Fruit fly (Drosophila melanogaster): ENCODE results near the gene TM9SF2.

Gene TM9SF2

dm6 chr2L:20734066-20734686 lies at the start of gene TM9SF2 (continued):
- peak; percentile 66 for TF ChIP-seq Xbp1 (GFP tag; optimal IDR thresholded peaks at IDR 0.05)
- no peak for TF ChIP-seq ERR (GFP tag; optimal IDR thresholded peaks at IDR 0.05)
- no peak for TF ChIP-seq ken (GFP tag; IDR thresholded peaks at IDR 0.05)
- TF ChIP-seq wor (GFP tag; IDR thresholded peaks at IDR 0.05), result no peak
- TF ChIP-seq CG12942 (GFP tag; optimal IDR thresholded peaks at IDR 0.05), result no peak
- TF ChIP-seq CG9609 (GFP tag; optimal IDR thresholded peaks at IDR 0.05), result peak; percentile 24
- TF ChIP-seq otp (GFP tag; IDR thresholded peaks at IDR 0.05), result 0 out of 3 replicates have a peak, but pooled peaks have one; percentile 28
- TF ChIP-seq Antp (GFP tag; optimal IDR thresholded peaks at IDR 0.05), result peak; percentile 23
- TF ChIP-seq D19A (tag; optimal IDR thresholded peaks at IDR 0.05), result no peak
- TF ChIP-seq TFAM (GFP tag; optimal IDR thresholded peaks at IDR 0.05), result no peak
- TF ChIP-seq crc (GFP tag; optimal IDR thresholded peaks at IDR 0.05), result no peak
- TF ChIP-seq tin (GFP tag; optimal IDR thresholded peaks at IDR 0.05), result peak; percentile 41
- TF ChIP-seq Med (GFP tag), result peak; percentile 86
- TF ChIP-seq CG13424 (tag; optimal IDR thresholded peaks at IDR 0.05), result peak; percentile 49
- TF ChIP-seq abd-A (tag; optimal IDR thresholded peaks at IDR 0.05), result no peak
- TF ChIP-seq trh (GFP tag; optimal IDR thresholded peaks at IDR 0.05), result no peak
- TF ChIP-seq CG12236 (GFP tag; optimal IDR thresholded peaks at IDR 0.05), result no peak
- TF ChIP-seq Neu2 (GFP tag; optimal IDR thresholded peaks at IDR 0.05; ENCODE audit: borderline replicate concordance), result no peak
- peak; percentile 27 for TF ChIP-seq Mad (GFP tag; optimal IDR thresholded peaks at IDR 0.05)
- TF ChIP-seq Oaz (GFP tag; IDR thresholded peaks at IDR 0.05), result no peak
- 0 out of 3 replicates have a peak, but pooled peaks have one; percentile 22 for TF ChIP-seq dysf (GFP tag; IDR thresholded peaks at IDR 0.05)
- no peak for TF ChIP-seq Lhr (GFP tag; optimal IDR thresholded peaks at IDR 0.05)
- TF ChIP-seq Lim3 (GFP tag; IDR thresholded peaks at IDR 0.05), result no peak
- TF ChIP-seq Stat92E (GFP tag; optimal IDR thresholded peaks at IDR 0.05), result no peak
- peak in 1 of 2 experiments; percentile 11 for TF ChIP-seq dpn (GFP tag; optimal IDR thresholded peaks at IDR 0.05)
- TF ChIP-seq CG12299 (tag; optimal IDR thresholded peaks at IDR 0.05), result no peak
- TF ChIP-seq CG17568 (GFP tag; optimal IDR thresholded peaks at IDR 0.05), result no peak
- TF ChIP-seq Fer2 (tag; optimal IDR thresholded peaks at IDR 0.05), result no peak
- no peak for TF ChIP-seq vnd (GFP tag; IDR thresholded peaks at IDR 0.05; ENCODE audit: partially characterized antibody)
- TF ChIP-seq Atf-2 (GFP tag; optimal IDR thresholded peaks at IDR 0.05), result no peak
- no peak for TF ChIP-seq CG2116 (GFP tag; optimal IDR thresholded peaks at IDR 0.05)
- no peak for TF ChIP-seq CG3995 (GFP tag; optimal IDR thresholded peaks at IDR 0.05)
- TF ChIP-seq trem (tag; optimal IDR thresholded peaks at IDR 0.05), result peak; percentile 98
- TF ChIP-seq ro (GFP tag; IDR thresholded peaks at IDR 0.05), result no peak
- no peak for TF ChIP-seq Nf-YC (tag; optimal IDR thresholded peaks at IDR 0.05)
- TF ChIP-seq lilli (GFP tag; optimal IDR thresholded peaks at IDR 0.05), result peak; percentile 56
- peak; percentile 21; the same call in 1 of the 2 replicates for TF ChIP-seq CG17328 (GFP tag; IDR thresholded peaks at IDR 0.05)
- no peak for TF ChIP-seq CG6175 (GFP tag; IDR thresholded peaks at IDR 0.05)
- TF ChIP-seq Mes4 (GFP tag; optimal IDR thresholded peaks at IDR 0.05), result no peak
- no peak for TF ChIP-seq CG17802 (tag; optimal IDR thresholded peaks at IDR 0.05)
- TF ChIP-seq amos (GFP tag; IDR thresholded peaks at IDR 0.05; ENCODE audit: partially characterized antibody), result no peak
- TF ChIP-seq Trl (optimal IDR thresholded peaks at IDR 0.05), result no peak
- TF ChIP-seq Trl (GFP tag; optimal IDR thresholded peaks at IDR 0.05), result no peak
- TF ChIP-seq YL-1 (GFP tag; optimal IDR thresholded peaks at IDR 0.05), result peak; percentile 52
- peak; percentile 25 for TF ChIP-seq vfl (GFP tag; optimal IDR thresholded peaks at IDR 0.05)
- TF ChIP-seq Bteb2 (GFP tag; optimal IDR thresholded peaks at IDR 0.05), result no peak
- no peak for TF ChIP-seq CG10959 (GFP tag; IDR thresholded peaks at IDR 0.05)
- no peak for TF ChIP-seq Blimp-1 (GFP tag; optimal IDR thresholded peaks at IDR 0.05)
- peak; percentile 18 for TF ChIP-seq Dek (tag; optimal IDR thresholded peaks at IDR 0.05)
- TF ChIP-seq gsb (GFP tag; IDR thresholded peaks at IDR 0.05), result no peak
- peak; percentile 24 for TF ChIP-seq Dip3 (GFP tag; optimal IDR thresholded peaks at IDR 0.05)
